Worm (Caenorhabditis elegans): ENCODE measurements around the gene C29H12.6.

DNA sequence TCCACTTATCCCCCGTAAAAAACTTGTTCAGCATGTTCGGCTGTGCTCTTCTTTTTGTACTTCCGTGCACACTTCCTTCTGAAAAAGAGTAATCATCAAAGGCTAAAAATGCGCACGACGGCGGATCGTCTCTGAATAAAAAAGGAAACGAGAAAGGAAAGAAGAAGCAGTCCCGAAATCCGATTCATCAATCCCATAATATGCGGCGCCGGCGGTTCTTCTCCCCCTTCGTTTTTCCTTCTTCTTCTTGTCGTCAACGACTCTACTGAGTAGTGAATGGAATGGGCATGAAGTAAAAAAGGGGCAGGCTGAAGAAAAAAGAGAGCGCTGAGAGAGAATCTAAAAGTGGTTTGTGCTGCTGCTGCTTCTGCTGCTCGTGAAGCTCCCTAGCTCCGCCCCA, 31.4 kb upstream of the C29H12.6 start:
- TF ChIP-seq pqm-1 (tag; optimal IDR thresholded peaks at IDR 0.05): no peak
- no peak for TF ChIP-seq nhr-11 (tag; optimal IDR thresholded peaks at IDR 0.05)
- no peak for TF ChIP-seq lin-11 (tag; optimal IDR thresholded peaks at IDR 0.05)
- no peak for TF ChIP-seq ama-1 (optimal IDR thresholded peaks at IDR 0.05)
- TF ChIP-seq unc-55 (GFP tag; optimal IDR thresholded peaks at IDR 0.05): no peak
- no peak for TF ChIP-seq odd-2 (tag; optimal IDR thresholded peaks at IDR 0.05)
- TF ChIP-seq elt-2 (tag; optimal IDR thresholded peaks at IDR 0.05): no peak
- TF ChIP-seq ttx-3 (tag; optimal IDR thresholded peaks at IDR 0.05): no peak
- TF ChIP-seq ceh-48 (tag; optimal IDR thresholded peaks at IDR 0.05): no peak

Data from whole organism, late embryonic.